Worm (Caenorhabditis elegans): ENCODE results near the gene atrn-1.

DNA sequence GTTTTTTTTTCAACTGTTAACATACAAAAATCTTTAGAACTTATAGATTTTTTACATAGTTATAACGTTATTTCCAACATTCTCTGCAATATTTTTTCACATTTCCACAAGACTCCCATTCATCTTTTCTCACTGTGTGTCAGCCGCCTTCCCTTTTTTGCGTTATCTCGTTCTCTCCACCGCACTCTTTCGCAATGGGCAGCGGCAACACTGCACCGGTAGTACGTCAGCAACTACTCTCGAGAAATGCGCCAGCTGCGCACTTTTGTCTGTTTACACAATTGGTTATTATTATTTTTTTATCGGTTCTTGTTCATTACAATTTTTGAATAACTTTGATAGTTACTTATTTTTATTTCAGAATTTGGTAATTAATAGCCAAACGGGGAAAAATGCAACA, 35.6 kb downstream of the atrn-1 start, which contains the start of gene C05G5.2:
- TF ChIP-seq W03F9.2 (tag; optimal IDR thresholded peaks at IDR 0.05), result peak; percentile 95
- TF ChIP-seq him-1 (tag; optimal IDR thresholded peaks at IDR 0.05), result peak; percentile 82
- no peak for TF ChIP-seq dao-5 (tag; optimal IDR thresholded peaks at IDR 0.05)

Data from whole organism, L4/young adult.